Worm (Caenorhabditis elegans): ENCODE data around the gene sre-12.

The sre-12 gene

DNA sequence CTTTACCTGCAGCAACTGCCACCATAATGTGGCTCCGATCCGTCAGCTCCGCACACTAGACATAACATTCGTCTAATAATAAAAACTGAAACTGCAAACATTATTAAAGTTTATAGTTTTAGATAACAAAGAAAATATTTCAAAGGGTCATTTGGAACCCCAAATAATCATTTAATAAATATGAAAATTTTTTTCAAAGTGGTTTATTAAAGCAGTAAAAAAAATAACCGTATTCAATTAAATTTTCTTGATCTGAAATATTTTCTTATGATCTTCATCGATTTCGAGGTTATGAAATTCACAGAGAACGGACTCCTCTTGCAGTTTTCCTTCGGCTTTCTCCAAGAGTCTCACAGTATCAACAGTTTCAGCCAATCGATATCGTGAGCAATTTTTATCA, 7.0 kb upstream of the sre-12 start, which contains the start of gene nhr-163:
Gene nhr-163 (minus strand): TSS at position 101 of the 400 bp plus-strand sequence.
- TF ChIP-seq hmg-11 (tag; optimal IDR thresholded peaks at IDR 0.05) (no peak), mml-1 (tag; optimal IDR thresholded peaks at IDR 0.05) (no peak), nhr-28 (tag; optimal IDR thresholded peaks at IDR 0.05) (no peak), egl-5 (tag; optimal IDR thresholded peaks at IDR 0.05) (no peak), elt-2 (tag; optimal IDR thresholded peaks at IDR 0.05) (no peak), nhr-76 (tag; optimal IDR thresholded peaks at IDR 0.05) (no peak), daf-12 (tag; optimal IDR thresholded peaks at IDR 0.05) (no peak), unc-39 (tag; optimal IDR thresholded peaks at IDR 0.05) (no peak), snpc-4 (tag; optimal IDR thresholded peaks at IDR 0.05) (no peak), zag-1 (tag; optimal IDR thresholded peaks at IDR 0.05) (no peak)

DNA sequence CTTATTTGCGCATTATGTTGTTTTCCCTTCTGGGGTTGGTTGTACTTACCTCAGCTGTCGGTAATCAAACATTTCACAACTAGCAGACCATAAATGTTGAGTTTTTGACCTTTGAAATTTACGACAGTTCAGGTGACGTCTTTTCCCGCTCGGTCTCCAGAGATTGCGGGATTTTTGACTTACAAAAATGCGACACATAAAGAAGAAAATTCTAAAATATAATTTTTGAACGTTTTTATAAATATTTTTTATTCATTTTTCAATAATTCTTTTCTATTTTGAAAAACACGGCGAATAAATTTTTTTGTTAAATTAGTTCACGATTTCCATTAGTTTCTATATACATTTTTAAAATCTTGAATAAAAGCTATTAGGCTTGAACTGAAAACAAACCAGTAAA, 3.9 kb upstream of the sre-12 start, which contains the start of gene nhr-161:
Gene nhr-161 (minus strand): TSS at position 101 of the 400 bp plus-strand sequence.
- TF ChIP-seq nhr-23 (tag; optimal IDR thresholded peaks at IDR 0.05) (no peak), ama-1 (optimal IDR thresholded peaks at IDR 0.05) (no peak), ceh-9 (tag; optimal IDR thresholded peaks at IDR 0.05) (no peak), unc-39 (tag; optimal IDR thresholded peaks at IDR 0.05) (no peak), pqm-1 (tag; optimal IDR thresholded peaks at IDR 0.05) (no peak)

DNA sequence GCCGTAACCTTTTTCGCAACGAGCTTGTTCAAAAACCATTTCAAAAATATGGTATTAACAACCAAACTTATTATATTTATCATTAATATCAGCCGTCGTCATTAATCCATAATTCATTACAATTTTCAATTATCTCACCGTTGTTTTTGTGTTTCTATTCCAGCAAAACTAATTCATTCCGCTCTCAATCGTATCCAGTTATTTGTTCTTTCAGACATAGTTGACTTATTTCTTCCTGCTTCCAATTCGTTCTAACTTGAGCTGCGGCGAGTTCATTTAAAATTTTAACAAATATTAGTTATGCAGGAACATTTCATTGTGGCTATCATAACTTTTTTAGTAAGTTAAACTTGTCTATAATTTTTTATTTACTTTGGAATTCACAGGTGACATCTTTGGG, 2.9 kb downstream of the sre-12 start, which contains the start of gene srx-16:
Gene srx-16 (plus strand): TSS at position 301 of the 400 bp plus-strand sequence.
- TF ChIP-seq nhr-11 (tag; optimal IDR thresholded peaks at IDR 0.05) = no peak

DNA sequence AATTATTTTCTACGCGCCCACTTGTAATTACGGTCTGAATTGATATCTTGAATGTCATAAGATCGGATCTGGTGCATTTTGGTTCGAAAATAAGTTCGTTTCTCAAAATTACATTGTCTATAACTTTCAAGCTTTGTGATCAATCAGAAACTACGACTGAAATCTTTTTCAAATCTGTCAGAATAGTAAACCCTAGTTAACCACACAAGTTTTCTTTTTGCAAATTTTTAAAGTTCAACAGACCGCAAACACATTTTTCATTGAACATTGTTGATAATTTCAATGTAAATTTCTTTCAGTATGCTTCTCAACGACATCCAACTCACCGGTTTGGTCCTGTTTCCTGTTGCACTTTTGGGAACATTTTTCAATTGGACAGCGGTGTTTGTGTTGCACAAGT, 7.4 kb downstream of the sre-12 start, which contains the start of gene srx-59:
Gene srx-59 (plus strand): TSS at position 301 of the 400 bp plus-strand sequence.
- no peak for TF ChIP-seq mml-1 (tag; optimal IDR thresholded peaks at IDR 0.05)
- no peak for TF ChIP-seq nhr-25 (tag; optimal IDR thresholded peaks at IDR 0.05)
- no peak for TF ChIP-seq ceh-16 (tag; optimal IDR thresholded peaks at IDR 0.05)
- TF ChIP-seq aly-2 (tag; optimal IDR thresholded peaks at IDR 0.05) = no peak
- TF ChIP-seq ceh-82 (tag; optimal IDR thresholded peaks at IDR 0.05) = no peak
- TF ChIP-seq ceh-9 (tag; optimal IDR thresholded peaks at IDR 0.05) = no peak
- TF ChIP-seq nhr-77 (tag; optimal IDR thresholded peaks at IDR 0.05) = no peak
- no peak for TF ChIP-seq eor-1 (tag; optimal IDR thresholded peaks at IDR 0.05)
- TF ChIP-seq ztf-4 (tag; optimal IDR thresholded peaks at IDR 0.05) = no peak
- TF ChIP-seq lin-15B (tag; optimal IDR thresholded peaks at IDR 0.05) = no peak
- no peak for TF ChIP-seq skn-1 (tag; optimal IDR thresholded peaks at IDR 0.05)
- no peak for TF ChIP-seq tbx-2 (tag; optimal IDR thresholded peaks at IDR 0.05)
- TF ChIP-seq nfya-1 (tag; optimal IDR thresholded peaks at IDR 0.05; ENCODE audit: insufficient read depth) = no peak
- TF ChIP-seq nhr-76 (tag; optimal IDR thresholded peaks at IDR 0.05) = no peak

- TF ChIP-seq elt-3 (tag; optimal IDR thresholded peaks at IDR 0.05) (peak in 1 of 3 experiments; percentile 19), nhr-25 (tag; optimal IDR thresholded peaks at IDR 0.05) (peak; percentile 13), nhr-11 (tag; optimal IDR thresholded peaks at IDR 0.05) (no peak), unc-39 (tag; optimal IDR thresholded peaks at IDR 0.05) (no peak), nhr-23 (tag; optimal IDR thresholded peaks at IDR 0.05) (peak; percentile 82), nhr-43 (tag; optimal IDR thresholded peaks at IDR 0.05; ENCODE audit: poor library complexity, severe bottlenecking) (peak; percentile 34)
Measured at ce11 chrV:6969950-6970532, 8.9 kb downstream of the sre-12 start, which contains the start of gene ptr-15. Gene ptr-15 (minus strand): TSS chrV:6970000.

DNA sequence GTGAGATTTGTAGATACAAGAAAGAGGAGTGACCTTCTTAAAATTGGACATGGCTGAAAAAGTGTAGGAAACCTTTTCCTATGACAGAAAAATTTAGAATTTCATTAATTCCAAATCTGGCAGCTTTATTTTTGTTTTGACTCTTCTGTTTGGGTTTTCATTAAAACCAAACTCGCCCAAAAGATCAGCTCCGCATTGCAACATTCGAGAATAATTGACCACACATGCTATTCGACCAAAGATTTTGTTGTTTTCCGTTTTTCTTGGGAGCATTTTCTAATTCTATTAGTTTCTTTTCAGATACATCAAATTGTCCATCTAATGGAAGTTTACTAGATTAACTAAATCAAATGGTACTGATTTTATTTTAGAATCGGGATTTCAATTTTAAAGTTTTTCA, 22.7 kb downstream of the sre-12 start, which contains the start of gene mec-1:
Gene mec-1 (plus strand): TSS at position 301 of the 400 bp plus-strand sequence.
- no peak for TF ChIP-seq skn-1 (tag; optimal IDR thresholded peaks at IDR 0.05)
- TF ChIP-seq aly-2 (tag; optimal IDR thresholded peaks at IDR 0.05) = no peak
- no peak for TF ChIP-seq ceh-16 (tag; optimal IDR thresholded peaks at IDR 0.05)
- no peak for TF ChIP-seq lin-39 (tag; optimal IDR thresholded peaks at IDR 0.05)
- no peak for TF ChIP-seq ZK546.5 (tag; optimal IDR thresholded peaks at IDR 0.05)
- no peak for TF ChIP-seq ztf-11 (tag; optimal IDR thresholded peaks at IDR 0.05)
- TF ChIP-seq hmg-11 (tag; optimal IDR thresholded peaks at IDR 0.05) = no peak
- TF ChIP-seq nhr-237 (tag; optimal IDR thresholded peaks at IDR 0.05) = no peak
- TF ChIP-seq mdl-1 (tag; optimal IDR thresholded peaks at IDR 0.05) = no peak
